Worm (Caenorhabditis elegans): ENCODE results near the gene C14A4.13.

- TF ChIP-seq him-1 (tag; optimal IDR thresholded peaks at IDR 0.05) (no peak), W03F9.2 (tag; optimal IDR thresholded peaks at IDR 0.05) (no peak)
These were observed 39.3 kb upstream of the C14A4.13 start, which contains the start of gene rpb-6 for ce11 chrII:10578843-10579430.

All from whole organism, L4/young adult.